Worm (Caenorhabditis elegans): ENCODE results near the gene nlp-51.

Gene nlp-51

ce11 chrII:11319591-11319990 is at the start of gene nlp-51:
TSS of gene nlp-51 (minus strand) at chrII:11319691.
- TF ChIP-seq F13C5.2 (tag; optimal IDR thresholded peaks at IDR 0.05) (no peak), sea-1 (GFP tag; conservative IDR thresholded peaks at IDR 0.05) (no peak), scrt-1 (GFP tag; IDR thresholded peaks at IDR 0.05) (no peak), hmg-4 (GFP tag; optimal IDR thresholded peaks at IDR 0.05) (no peak), pes-1 (GFP tag; IDR thresholded peaks at IDR 0.05) (no peak)

ce11 chrII:11361751-11362150 is 42.3 kb upstream of the nlp-51 start:
- TF ChIP-seq ama-1 (optimal IDR thresholded peaks at IDR 0.05) (no peak), ceh-36 (tag; optimal IDR thresholded peaks at IDR 0.05) (no peak), hmbx-1 (tag; optimal IDR thresholded peaks at IDR 0.05) (no peak), hmg-4 (GFP tag; optimal IDR thresholded peaks at IDR 0.05) (no peak), tra-4 (tag; optimal IDR thresholded peaks at IDR 0.05) (no peak), hnd-1 (tag; optimal IDR thresholded peaks at IDR 0.05) (no peak), sea-1 (GFP tag; conservative IDR thresholded peaks at IDR 0.05) (no peak), flt-1 (GFP tag; IDR thresholded peaks at IDR 0.05) (no peak), B0310.2 (tag; optimal IDR thresholded peaks at IDR 0.05) (no peak), ets-7 (tag; optimal IDR thresholded peaks at IDR 0.05) (no peak), tbx-11 (GFP tag; IDR thresholded peaks at IDR 0.05) (no peak), F13C5.2 (tag; optimal IDR thresholded peaks at IDR 0.05) (no peak), scrt-1 (GFP tag; IDR thresholded peaks at IDR 0.05) (no peak), ceh-13 (GFP tag; optimal IDR thresholded peaks at IDR 0.05) (no peak), pes-1 (GFP tag; IDR thresholded peaks at IDR 0.05) (no peak), aly-1 (tag; optimal IDR thresholded peaks at IDR 0.05) (no peak), tbx-37 (GFP tag; conservative IDR thresholded peaks at IDR 0.05) (no peak)

DNA sequence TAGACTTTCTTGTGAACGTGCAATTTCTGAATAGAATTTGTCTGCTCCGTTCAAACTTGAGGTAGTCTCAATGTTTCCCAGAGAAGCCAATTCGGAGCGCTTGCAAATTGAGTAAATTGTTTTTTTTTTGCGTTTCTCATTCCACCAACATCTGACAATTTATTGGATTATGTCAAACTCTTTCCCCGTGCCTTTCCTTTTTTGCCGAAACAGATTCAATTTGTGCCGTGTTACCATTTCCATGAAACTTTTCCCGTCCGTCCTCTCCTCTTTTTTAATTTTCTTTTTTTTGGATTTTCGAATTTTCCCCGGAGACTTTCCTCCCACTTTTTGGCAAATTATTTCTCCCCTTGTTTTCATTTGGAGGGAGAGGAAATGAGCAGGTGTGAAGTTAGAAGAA is 34.0 kb upstream of the nlp-51 start:
- TF ChIP-seq tbx-37 (GFP tag; conservative IDR thresholded peaks at IDR 0.05) = no peak
- no peak for TF ChIP-seq ama-1 (optimal IDR thresholded peaks at IDR 0.05)
- TF ChIP-seq F13C5.2 (tag; optimal IDR thresholded peaks at IDR 0.05) = no peak
- no peak for TF ChIP-seq hnd-1 (tag; optimal IDR thresholded peaks at IDR 0.05)
- TF ChIP-seq sea-1 (GFP tag; conservative IDR thresholded peaks at IDR 0.05) = no peak
- TF ChIP-seq aly-1 (tag; optimal IDR thresholded peaks at IDR 0.05) = no peak
- no peak for TF ChIP-seq scrt-1 (GFP tag; IDR thresholded peaks at IDR 0.05)
- TF ChIP-seq hmbx-1 (tag; optimal IDR thresholded peaks at IDR 0.05) = no peak
- TF ChIP-seq ets-7 (tag; optimal IDR thresholded peaks at IDR 0.05) = no peak
- no peak for TF ChIP-seq flt-1 (GFP tag; IDR thresholded peaks at IDR 0.05)
- TF ChIP-seq ceh-13 (GFP tag; optimal IDR thresholded peaks at IDR 0.05) = no peak
- TF ChIP-seq B0310.2 (tag; optimal IDR thresholded peaks at IDR 0.05) = no peak
- no peak for TF ChIP-seq ceh-36 (tag; optimal IDR thresholded peaks at IDR 0.05)
- no peak for TF ChIP-seq pes-1 (GFP tag; IDR thresholded peaks at IDR 0.05)
- TF ChIP-seq tra-4 (tag; optimal IDR thresholded peaks at IDR 0.05) = no peak
- no peak for TF ChIP-seq tbx-11 (GFP tag; IDR thresholded peaks at IDR 0.05)
- TF ChIP-seq hmg-4 (GFP tag; optimal IDR thresholded peaks at IDR 0.05) = no peak

DNA sequence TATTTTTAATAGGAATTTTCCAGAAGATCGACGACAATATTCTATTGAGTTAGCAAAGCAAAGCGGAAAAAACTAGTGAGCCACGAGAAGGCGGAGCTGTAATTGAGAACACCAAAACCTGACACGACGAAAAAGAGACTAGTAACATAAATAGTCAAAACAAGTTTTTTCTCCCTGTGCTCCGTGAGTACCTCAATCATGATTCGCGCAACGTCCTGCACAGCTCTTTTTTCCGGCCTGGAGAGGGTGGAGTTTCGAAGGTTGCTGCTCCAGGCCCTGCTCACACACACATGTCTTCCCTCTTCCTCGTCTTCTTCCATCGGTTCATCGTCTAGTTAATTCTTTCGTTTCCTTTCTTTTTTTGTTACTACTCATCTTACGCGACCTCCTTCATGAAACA is 32.1 kb upstream of the nlp-51 start, which contains the start of gene clh-2:
Gene clh-2, plus strand, starts transcription at position 301 of the 400 bp plus-strand sequence.
- TF ChIP-seq hmbx-1 (tag; optimal IDR thresholded peaks at IDR 0.05) (no peak), flt-1 (GFP tag; IDR thresholded peaks at IDR 0.05) (no peak), F13C5.2 (tag; optimal IDR thresholded peaks at IDR 0.05) (no peak), B0310.2 (tag; optimal IDR thresholded peaks at IDR 0.05) (no peak), ama-1 (optimal IDR thresholded peaks at IDR 0.05) (no peak), ets-7 (tag; optimal IDR thresholded peaks at IDR 0.05) (no peak), hmg-4 (GFP tag; optimal IDR thresholded peaks at IDR 0.05) (no peak), hnd-1 (tag; optimal IDR thresholded peaks at IDR 0.05) (no peak), tra-4 (tag; optimal IDR thresholded peaks at IDR 0.05) (no peak), ceh-13 (GFP tag; optimal IDR thresholded peaks at IDR 0.05) (no peak), scrt-1 (GFP tag; IDR thresholded peaks at IDR 0.05) (no peak), tbx-37 (GFP tag; conservative IDR thresholded peaks at IDR 0.05) (no peak), tbx-11 (GFP tag; IDR thresholded peaks at IDR 0.05) (no peak), sea-1 (GFP tag; conservative IDR thresholded peaks at IDR 0.05) (no peak)

DNA sequence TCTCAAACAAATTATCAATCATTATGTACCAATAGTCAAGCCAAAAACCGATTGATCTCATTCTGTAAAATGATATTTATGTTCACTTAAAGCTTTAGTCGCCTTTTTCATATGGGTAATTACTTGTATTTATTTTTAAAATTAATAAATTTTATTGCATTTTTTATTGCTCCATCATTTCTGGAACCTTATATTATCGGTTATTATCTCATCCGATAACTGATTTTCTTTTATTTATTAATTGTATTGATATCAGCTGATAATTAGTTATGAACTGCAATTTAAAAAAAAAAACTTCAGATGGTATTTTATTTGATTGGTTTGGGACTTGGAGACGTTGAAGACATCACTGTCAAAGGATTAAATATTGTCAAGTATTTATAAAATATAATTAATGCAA is 30.4 kb upstream of the nlp-51 start, which contains the start of gene dph-5:
Gene dph-5, plus strand, starts transcription at position 301 of the 400 bp plus-strand sequence.
- TF ChIP-seq hmbx-1 (tag; optimal IDR thresholded peaks at IDR 0.05) (no peak), tbx-37 (GFP tag; conservative IDR thresholded peaks at IDR 0.05) (no peak), ceh-13 (GFP tag; optimal IDR thresholded peaks at IDR 0.05) (no peak), tra-4 (tag; optimal IDR thresholded peaks at IDR 0.05) (no peak), sea-1 (GFP tag; conservative IDR thresholded peaks at IDR 0.05) (no peak), ets-7 (tag; optimal IDR thresholded peaks at IDR 0.05) (no peak), B0310.2 (tag; optimal IDR thresholded peaks at IDR 0.05) (no peak), hmg-4 (GFP tag; optimal IDR thresholded peaks at IDR 0.05) (no peak), tbx-11 (GFP tag; IDR thresholded peaks at IDR 0.05) (no peak), aly-1 (tag; optimal IDR thresholded peaks at IDR 0.05) (no peak)

- TF ChIP-seq F13C5.2 (tag; optimal IDR thresholded peaks at IDR 0.05) = peak; percentile 45
- TF ChIP-seq tbx-37 (GFP tag; conservative IDR thresholded peaks at IDR 0.05) = no peak
- no peak for TF ChIP-seq ceh-13 (GFP tag; optimal IDR thresholded peaks at IDR 0.05)
- no peak for TF ChIP-seq scrt-1 (GFP tag; IDR thresholded peaks at IDR 0.05)
- TF ChIP-seq tra-4 (tag; optimal IDR thresholded peaks at IDR 0.05) = no peak
- no peak for TF ChIP-seq aly-1 (tag; optimal IDR thresholded peaks at IDR 0.05)
- no peak for TF ChIP-seq hmbx-1 (tag; optimal IDR thresholded peaks at IDR 0.05)
Observed at ce11 chrII:11347878-11348556, 28.5 kb upstream of the nlp-51 start, which contains the start of the genes B0491.6 and pigm-1. TSS of gene B0491.6 (minus strand) at chrII:11348343. TSS of gene pigm-1 (plus strand) at chrII:11348445.

ce11 chrII:11345570-11346029 is 26.1 kb upstream of the nlp-51 start, which contains the start of gene nduf-11:
TSS of gene nduf-11 (minus strand) at chrII:11345620.
- TF ChIP-seq pes-1 (GFP tag; IDR thresholded peaks at IDR 0.05) (peak; percentile 65), hmg-4 (GFP tag; optimal IDR thresholded peaks at IDR 0.05) (no peak), hnd-1 (tag; optimal IDR thresholded peaks at IDR 0.05) (peak; percentile 22), sea-1 (GFP tag; conservative IDR thresholded peaks at IDR 0.05) (0 out of 2 replicates have a peak, but pooled peaks have one; percentile 45), tbx-11 (GFP tag; IDR thresholded peaks at IDR 0.05) (no peak), flt-1 (GFP tag; IDR thresholded peaks at IDR 0.05) (peak; percentile 40; the same call in 1 of the 2 replicates), scrt-1 (GFP tag; IDR thresholded peaks at IDR 0.05) (peak; percentile 20; the same call in 1 of the 2 replicates), ama-1 (optimal IDR thresholded peaks at IDR 0.05) (no peak), tra-4 (tag; optimal IDR thresholded peaks at IDR 0.05) (no peak), ceh-36 (tag; optimal IDR thresholded peaks at IDR 0.05) (peak; percentile 53), ets-7 (tag; optimal IDR thresholded peaks at IDR 0.05) (no peak), tbx-37 (GFP tag; conservative IDR thresholded peaks at IDR 0.05) (no peak; the same call in 1 of the 2 replicates), F13C5.2 (tag; optimal IDR thresholded peaks at IDR 0.05) (peak; percentile 63), ceh-13 (GFP tag; optimal IDR thresholded peaks at IDR 0.05) (no peak), B0310.2 (tag; optimal IDR thresholded peaks at IDR 0.05) (no peak), hmbx-1 (tag; optimal IDR thresholded peaks at IDR 0.05) (no peak), aly-1 (tag; optimal IDR thresholded peaks at IDR 0.05) (no peak)

Measured in whole organism, early embryonic.